Worm (Caenorhabditis elegans) whole organism, L4 larva: ENCODE results near the gene dao-6.

Experiments
- D1046.2 ChIP-seq: fragments of 200-800 bp; sonication (Bioruptor generic); IDR thresholded peaks from 2 replicates; pipeline ENCODE4 v1.3.6; 2022; ENCODE audit warnings: missing genetic modification characterization, missing compliant biosample characterization
- Y75B8A.6 ChIP-seq: fragments of 200-800 bp; sonication (Bioruptor generic); IDR thresholded peaks from 2 replicates; pipeline ENCODE4 v1.3.6; 2022; ENCODE audit warnings: missing genetic modification reagents, missing genetic modification characterization, missing compliant biosample characterization
- aly-2 ChIP-seq: sonication (generic microtip); optimal IDR thresholded peaks from 2 replicates; lab custom pipeline; 2018; ENCODE audit warnings: missing biosample characterization, missing genetic modification characterization
- ama-1 ChIP-seq: fragments of 150-350 bp; optimal IDR thresholded peaks from 2 replicates; lab custom pipeline; 2014; ENCODE audit warnings: inconsistent platforms, mixed read lengths
- lin-29 ChIP-seq: fragments of 200-800 bp; sonication (Bioruptor generic); IDR thresholded peaks from 2 replicates; pipeline ENCODE4 v1.3.6; 2022; ENCODE audit warnings: missing genetic modification reagents, missing genetic modification characterization, missing compliant biosample characterization
- mdl-1 ChIP-seq, 2 experiments: fragments of 150-350 bp in 1 of 2; sonication (generic microtip) in 1 of 2; optimal IDR thresholded peaks; 2 replicates each; lab custom pipeline; 2014 to 2017; ENCODE audit warnings: missing biosample characterization in 2 of 2, missing genetic modification characterization in 2 of 2
- mdt-29 ChIP-seq: fragments of 200-800 bp; sonication (Bioruptor generic); IDR thresholded peaks from 2 replicates; pipeline ENCODE4 v1.3.6; 2022; ENCODE audit warnings: missing genetic modification reagents, missing genetic modification characterization, missing compliant biosample characterization
- mxl-3 ChIP-seq: fragments of 200-800 bp; sonication (Bioruptor generic); optimal IDR thresholded peaks from 2 replicates; lab custom pipeline; 2018; ENCODE audit warnings: mild to moderate bottlenecking, missing genetic modification characterization, missing compliant biosample characterization
- pqm-1 ChIP-seq: sonication (generic microtip); optimal IDR thresholded peaks from 2 replicates; lab custom pipeline; 2017; ENCODE audit warnings: missing biosample characterization, missing genetic modification characterization
- snpc-4 ChIP-seq: fragments of 150-350 bp; optimal IDR thresholded peaks from 2 replicates; lab custom pipeline; 2014; ENCODE audit warnings: missing biosample characterization, missing genetic modification characterization
- zfp-2 ChIP-seq: sonication (generic microtip); optimal IDR thresholded peaks from 2 replicates; lab custom pipeline; 2016; ENCODE audit warnings: mild to moderate bottlenecking, missing genetic modification characterization, missing compliant biosample characterization
- ztf-7 ChIP-seq: fragments of 150-350 bp; optimal IDR thresholded peaks from 2 replicates; lab custom pipeline; 2014; ENCODE audit warnings: missing biosample characterization, missing genetic modification characterization

DNA sequence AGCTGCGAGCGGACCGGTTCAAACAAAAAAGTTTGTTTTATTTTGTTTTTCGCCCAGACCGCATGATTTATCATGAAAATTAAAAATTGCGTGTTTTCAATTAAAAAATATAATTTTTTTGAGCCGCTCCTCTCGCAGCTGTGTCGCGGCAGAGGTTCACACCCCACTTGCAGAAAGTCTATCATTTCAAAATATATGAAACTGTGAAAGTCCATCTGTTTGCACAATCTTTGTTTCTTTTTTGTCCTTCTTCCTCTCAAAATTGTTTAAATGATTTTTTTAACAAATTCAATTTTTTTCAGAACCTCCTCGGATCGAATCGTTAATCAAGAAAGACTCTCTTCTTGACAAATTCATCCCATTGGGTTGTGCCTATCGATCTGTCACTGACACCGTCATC, 36.4 kb downstream of the dao-6 start, which contains the start of gene tlk-1:
- TF ChIP-seq Y75B8A.6 (GFP tag; lab: Robert Waterston, UW) (no peak), ztf-7 (tag; lab: Kevin White, UChicago) (no peak), D1046.2 (GFP tag; lab: Robert Waterston, UW) (no peak), mdt-29 (GFP tag; lab: Robert Waterston, UW) (no peak), snpc-4 (tag; lab: Kevin White, UChicago) (no peak), mxl-3 (GFP tag; lab: Kevin White, UChicago) (no peak), lin-29 (GFP tag; lab: Robert Waterston, UW) (no peak), aly-2 (tag; lab: Kevin White, UChicago) (no peak), ama-1 (lab: Kevin White, UChicago) (no peak), mdl-1 (tag; optimal IDR thresholded peaks at IDR 0.05; lab: Kevin White, UChicago) (no peak), zfp-2 (tag; lab: Kevin White, UChicago) (no peak), pqm-1 (tag; lab: Kevin White, UChicago) (no peak)
